Worm (Caenorhabditis elegans): Measurements from ENCODE around the gene osm-5.

DNA sequence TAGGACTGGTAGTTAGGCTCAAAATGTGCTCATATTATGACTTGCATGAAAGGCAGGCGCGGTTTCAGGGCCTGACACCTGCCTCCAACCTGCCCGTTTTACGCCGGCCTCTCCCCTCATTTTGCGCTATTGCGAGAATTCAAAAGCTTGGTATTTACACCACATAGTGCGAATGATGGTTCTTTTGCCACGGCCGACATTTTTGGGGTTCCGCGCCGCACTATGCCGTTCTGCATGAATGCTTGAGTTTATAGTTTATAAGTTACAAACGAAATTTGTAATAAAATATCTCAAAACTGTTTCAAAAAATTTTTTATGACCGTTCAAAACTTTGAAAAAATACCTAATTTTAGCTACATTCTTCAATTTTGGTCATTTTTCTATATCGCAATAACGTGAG, 6.0 kb upstream of the osm-5 start:
- TF ChIP-seq unc-30 (tag; optimal IDR thresholded peaks at IDR 0.05) (no peak), egl-27 (tag; optimal IDR thresholded peaks at IDR 0.05) (no peak), lin-14 (GFP tag; optimal IDR thresholded peaks at IDR 0.05) (no peak), lin-13 (GFP tag; optimal IDR thresholded peaks at IDR 0.05) (no peak), lin-15B (tag; optimal IDR thresholded peaks at IDR 0.05) (no peak), mdl-1 (tag; optimal IDR thresholded peaks at IDR 0.05) (no peak), zag-1 (tag; optimal IDR thresholded peaks at IDR 0.05) (no peak), ceh-63 (GFP tag; optimal IDR thresholded peaks at IDR 0.05) (no peak), aly-2 (tag; optimal IDR thresholded peaks at IDR 0.05) (no peak), sptf-1 (tag; optimal IDR thresholded peaks at IDR 0.05) (no peak), rnt-1 (tag; optimal IDR thresholded peaks at IDR 0.05) (no peak)

Measured in whole organism, L1 larva.